Worm (Caenorhabditis elegans) whole organism, mixed stage, embryonic: ENCODE measurements around the gene F12A10.6.
A peak's percentile ranks its signal among the peaks of the same experiment; 100 is the strongest.

Experiments used
- M03D4.4 ChIP-seq: sonication (generic microtip); optimal IDR thresholded peaks from 2 replicates; lab custom pipeline; 2017; ENCODE audit warnings: mild to moderate bottlenecking, missing genetic modification characterization, missing compliant biosample characterization
- bed-3 ChIP-seq: fragments of 200-800 bp; sonication (Bioruptor generic); optimal IDR thresholded peaks from 3 replicates; lab custom pipeline; 2018; ENCODE audit warnings: mild to moderate bottlenecking, missing genetic modification characterization, moderate library complexity, missing compliant biosample characterization
- blmp-1 ChIP-seq: fragments of 150-350 bp; optimal IDR thresholded peaks from 2 replicates; lab custom pipeline; 2014; ENCODE audit warnings: missing biosample characterization, missing genetic modification characterization
- ceh-39 ChIP-seq: fragments of 150-350 bp; optimal IDR thresholded peaks from 2 replicates; lab custom pipeline; 2014; ENCODE audit warnings: missing biosample characterization, missing genetic modification characterization
- ceh-83 ChIP-seq: fragments of 200-800 bp; sonication (Bioruptor generic); optimal IDR thresholded peaks from 2 replicates; lab custom pipeline; 2018; ENCODE audit warnings: mild to moderate bottlenecking, missing genetic modification characterization, missing compliant biosample characterization
- ces-1 ChIP-seq: fragments of 150-350 bp; optimal IDR thresholded peaks from 2 replicates; lab custom pipeline; 2014; ENCODE audit warnings: missing biosample characterization, missing genetic modification reagents, missing genetic modification characterization
- cnd-1 ChIP-seq: fragments of 200-800 bp; sonication (Bioruptor generic); optimal IDR thresholded peaks from 2 replicates; lab custom pipeline; 2018; ENCODE audit warnings: mild to moderate bottlenecking, missing genetic modification characterization, missing compliant biosample characterization
- drap-1 ChIP-seq: fragments of 200-800 bp; sonication (Bioruptor generic); optimal IDR thresholded peaks from 3 replicates; lab custom pipeline; 2018; ENCODE audit warnings: mild to moderate bottlenecking, missing genetic modification characterization, missing compliant biosample characterization
- elt-1 ChIP-seq: sonication (generic microtip); optimal IDR thresholded peaks from 2 replicates; lab custom pipeline; 2017; ENCODE audit warnings: missing genetic modification characterization, mild to moderate bottlenecking, missing compliant biosample characterization, antibody characterized with exemption, moderate library complexity, borderline replicate concordance; ENCODE audit not compliant: insufficient read depth
- elt-3 ChIP-seq: fragments of 150-350 bp; optimal IDR thresholded peaks from 2 replicates; lab custom pipeline; 2014; ENCODE audit warnings: missing biosample characterization, missing genetic modification characterization
- flh-1 ChIP-seq: fragments of 200-800 bp; sonication (Bioruptor generic); optimal IDR thresholded peaks from 2 replicates; lab custom pipeline; 2018; ENCODE audit warnings: mild to moderate bottlenecking, missing genetic modification characterization, moderate library complexity, missing compliant biosample characterization
- ham-2 ChIP-seq: fragments of 200-800 bp; sonication (Bioruptor generic); optimal IDR thresholded peaks from 2 replicates; lab custom pipeline; 2018; ENCODE audit warnings: mild to moderate bottlenecking, missing genetic modification characterization, missing compliant biosample characterization
- hlh-1 ChIP-seq: fragments of 150-350 bp; optimal IDR thresholded peaks from 2 replicates; lab custom pipeline; 2014; ENCODE audit warnings: missing biosample characterization, missing genetic modification reagents, missing genetic modification characterization
- lin-13 ChIP-seq: fragments of 150-350 bp; optimal IDR thresholded peaks from 2 replicates; lab custom pipeline; 2014; ENCODE audit warnings: missing biosample characterization, missing genetic modification characterization
- lsy-2 ChIP-seq: fragments of 150-350 bp; optimal IDR thresholded peaks from 2 replicates; lab custom pipeline; 2014; ENCODE audit warnings: missing biosample characterization, missing genetic modification characterization
- mab-5 ChIP-seq: fragments of 150-350 bp; optimal IDR thresholded peaks from 2 replicates; lab custom pipeline; 2014; ENCODE audit warnings: missing biosample characterization, missing genetic modification characterization
- mep-1 ChIP-seq: fragments of 150-350 bp; optimal IDR thresholded peaks from 2 replicates; lab custom pipeline; 2017; ENCODE audit warnings: missing biosample characterization, missing genetic modification reagents, missing genetic modification characterization, inconsistent platforms
- mls-2 ChIP-seq: sonication (generic microtip); optimal IDR thresholded peaks from 2 replicates; lab custom pipeline; 2016; ENCODE audit warnings: mild to moderate bottlenecking, missing genetic modification characterization, moderate library complexity, missing compliant biosample characterization
- nhr-12 ChIP-seq: fragments of 150-350 bp; optimal IDR thresholded peaks from 2 replicates; lab custom pipeline; 2014; ENCODE audit warnings: missing biosample characterization, missing genetic modification characterization
- nhr-2 ChIP-seq: fragments of 150-350 bp; optimal IDR thresholded peaks from 2 replicates; lab custom pipeline; 2014; ENCODE audit warnings: missing biosample characterization, missing genetic modification characterization
- nhr-237 ChIP-seq: fragments of 150-350 bp; optimal IDR thresholded peaks from 2 replicates; lab custom pipeline; 2014; ENCODE audit warnings: missing biosample characterization, missing genetic modification characterization
- nhr-28 ChIP-seq: fragments of 150-350 bp; optimal IDR thresholded peaks from 2 replicates; lab custom pipeline; 2014; ENCODE audit warnings: missing biosample characterization, missing genetic modification characterization
- nhr-76 ChIP-seq: sonication (generic microtip); optimal IDR thresholded peaks from 2 replicates; lab custom pipeline; 2017; ENCODE audit warnings: missing biosample characterization, missing genetic modification characterization
- pha-4 ChIP-seq: fragments of 150-350 bp; optimal IDR thresholded peaks from 2 replicates; lab custom pipeline; 2018; ENCODE audit warnings: missing biosample characterization, missing genetic modification reagents, missing genetic modification characterization
- snpc-4 ChIP-seq: fragments of 150-350 bp; optimal IDR thresholded peaks from 2 replicates; lab custom pipeline; 2014; ENCODE audit warnings: missing biosample characterization, missing genetic modification characterization
- sptf-1 ChIP-seq: sonication (generic microtip); optimal IDR thresholded peaks from 2 replicates; lab custom pipeline; 2017; ENCODE audit warnings: mild to moderate bottlenecking, missing genetic modification characterization, moderate library complexity, missing compliant biosample characterization
- tbx-8 ChIP-seq: fragments of 200-800 bp; sonication (Bioruptor generic); optimal IDR thresholded peaks from 2 replicates; lab custom pipeline; 2018; ENCODE audit warnings: mild to moderate bottlenecking, missing genetic modification characterization, moderate library complexity, missing compliant biosample characterization
- unc-120 ChIP-seq: sonication (generic microtip); optimal IDR thresholded peaks from 2 replicates; lab custom pipeline; 2017; ENCODE audit warnings: missing genetic modification characterization, missing compliant biosample characterization; ENCODE audit not compliant: poor library complexity, severe bottlenecking
- unc-39 ChIP-seq: fragments of 150-350 bp; optimal IDR thresholded peaks from 2 replicates; lab custom pipeline; 2014; ENCODE audit warnings: missing biosample characterization, missing genetic modification characterization
- zip-8 ChIP-seq: fragments of 150-350 bp; optimal IDR thresholded peaks from 2 replicates; lab custom pipeline; 2014; ENCODE audit warnings: missing biosample characterization, missing genetic modification characterization

The F12A10.6 gene

DNA sequence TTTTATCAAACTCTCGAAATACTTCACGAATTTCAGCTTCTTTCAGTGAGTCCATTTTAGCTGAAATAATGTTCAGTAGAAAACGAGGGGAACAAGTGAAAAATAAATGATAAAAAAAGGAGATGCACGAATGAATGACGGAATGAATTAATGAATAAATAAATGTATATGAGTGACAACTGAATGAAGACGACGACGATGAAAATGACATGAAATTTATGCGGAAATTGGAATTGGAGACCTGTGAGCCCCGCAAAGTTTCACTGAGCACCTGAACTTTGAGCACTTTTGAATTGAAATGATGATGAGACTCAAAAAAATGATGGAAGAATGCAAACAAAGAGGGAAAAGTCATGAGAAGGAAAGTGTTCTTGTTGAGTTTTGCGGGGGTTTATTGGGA is 12.3 kb downstream of the F12A10.6 start, which contains the start of gene cal-8:
Gene cal-8 (minus strand): TSS at position 60 of the 400 bp plus-strand sequence.
- TF ChIP-seq unc-39 (tag; lab: Kevin White, UChicago) = no peak
- TF ChIP-seq mab-5 (tag; lab: Kevin White, UChicago) = no peak
- TF ChIP-seq nhr-76 = no peak
- no peak for TF ChIP-seq mep-1 (tag; lab: Kevin White, UChicago)
- no peak for TF ChIP-seq drap-1 (GFP tag; lab: Kevin White, UChicago)
- no peak for TF ChIP-seq cnd-1
- no peak for TF ChIP-seq nhr-28 (tag; lab: Kevin White, UChicago)
- no peak for TF ChIP-seq elt-1
- TF ChIP-seq zip-8 (tag; lab: Kevin White, UChicago) = no peak
- TF ChIP-seq lin-13 = no peak
- TF ChIP-seq pha-4 (tag; lab: Kevin White, UChicago) = no peak
- TF ChIP-seq unc-120 (tag; lab: Kevin White, UChicago) = no peak
- TF ChIP-seq ham-2 (GFP tag; lab: Kevin White, UChicago) = no peak
- no peak for TF ChIP-seq hlh-1 (tag; lab: Kevin White, UChicago)
- no peak for TF ChIP-seq flh-1 (GFP tag; lab: Kevin White, UChicago)
- no peak for TF ChIP-seq nhr-2 (tag; lab: Kevin White, UChicago)
- no peak for TF ChIP-seq nhr-237 (tag; lab: Kevin White, UChicago)
- no peak for TF ChIP-seq blmp-1

- TF ChIP-seq blmp-1 (no peak), bed-3 (GFP tag; lab: Kevin White, UChicago) (no peak), mls-2 (tag; lab: Kevin White, UChicago) (no peak), sptf-1 (tag; lab: Kevin White, UChicago) (no peak)
- TF ChIP-seq, all 35 proteins: peak for 0
Measured at ce11 chrII:5478318-5478717, 16.0 kb downstream of the F12A10.6 start, which contains the start of gene F56D1.1. TSS of gene F56D1.1 (plus strand) at chrII:5478618.

DNA sequence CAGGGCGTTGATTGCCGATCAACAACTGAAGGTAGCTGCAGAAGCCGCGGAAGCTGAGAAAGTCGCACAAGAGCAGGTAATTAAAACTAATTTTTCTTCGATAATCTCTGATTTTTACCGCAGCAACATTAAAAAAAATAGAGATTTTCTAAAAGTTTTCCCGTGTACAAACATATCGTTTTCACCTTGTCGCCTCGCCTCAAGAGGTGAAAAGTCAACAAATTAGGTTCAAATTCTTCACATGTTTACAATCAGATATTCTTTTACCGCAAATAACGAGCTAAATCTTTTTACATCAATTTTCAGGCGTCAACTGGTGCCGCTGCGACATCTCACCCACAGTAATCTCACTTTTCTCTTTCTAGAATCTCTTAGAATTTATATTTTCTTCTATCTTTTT is 19.4 kb downstream of the F12A10.6 start, which contains the start of gene ilcr-2:
Gene ilcr-2 (plus strand): TSS at position 301 of the 400 bp plus-strand sequence.
- TF ChIP-seq elt-3 (tag; lab: Kevin White, UChicago) (no peak), ceh-83 (GFP tag; lab: Kevin White, UChicago) (no peak), flh-1 (GFP tag; lab: Kevin White, UChicago) (no peak), pha-4 (tag; lab: Kevin White, UChicago) (no peak), bed-3 (GFP tag; lab: Kevin White, UChicago) (no peak), elt-1 (no peak), nhr-2 (tag; lab: Kevin White, UChicago) (no peak)

DNA sequence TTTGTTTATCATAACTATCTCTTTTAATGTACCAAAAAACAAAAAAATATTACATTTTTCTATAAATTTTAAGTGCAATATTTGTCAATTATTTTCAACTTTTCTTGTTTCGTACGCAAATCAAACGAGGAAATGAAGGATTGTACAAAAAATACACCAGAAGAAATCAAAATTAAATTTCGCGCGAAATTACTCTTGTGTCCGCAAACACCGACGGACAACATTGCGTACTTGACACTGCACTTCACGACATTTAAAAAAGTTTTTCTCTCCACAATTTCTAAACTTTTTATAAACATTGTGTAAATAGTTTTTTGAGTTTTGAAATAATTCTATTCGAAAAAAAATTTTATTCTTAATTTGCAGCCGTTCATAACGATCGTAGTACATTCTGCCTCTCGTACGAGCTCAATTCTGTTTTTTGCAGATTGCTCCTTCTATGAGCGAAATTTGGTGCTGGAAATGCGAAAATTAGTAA is 20.3 kb downstream of the F12A10.6 start, which contains the start of gene mrps-16:
Gene mrps-16 (plus strand): TSS at position 428 of the 478 bp plus-strand sequence.
- TF ChIP-seq tbx-8 (GFP tag; lab: Kevin White, UChicago) (no peak), bed-3 (GFP tag; lab: Kevin White, UChicago) (no peak), cnd-1 (no peak), nhr-237 (tag; lab: Kevin White, UChicago) (peak; percentile 34), mep-1 (tag; lab: Kevin White, UChicago) (peak; percentile 11), lin-13 (peak; percentile 42), snpc-4 (tag; lab: Kevin White, UChicago) (no peak), nhr-12 (tag; lab: Kevin White, UChicago) (no peak), mls-2 (tag; lab: Kevin White, UChicago) (no peak), ces-1 (GFP tag; lab: Kevin White, UChicago) (peak; percentile 84), lsy-2 (tag; lab: Kevin White, UChicago) (peak; percentile 73), M03D4.4 (no peak), flh-1 (GFP tag; lab: Kevin White, UChicago) (no peak)

ce11 chrII:5465729-5466408 is 28.4 kb downstream of the F12A10.6 start, which contains the start of gene clr-1:
TSS of gene clr-1 (plus strand) at chrII:5466358.
- TF ChIP-seq nhr-12 (tag; lab: Kevin White, UChicago) (no peak), ceh-39 (tag; lab: Kevin White, UChicago) (no peak), nhr-28 (tag; lab: Kevin White, UChicago) (no peak), unc-120 (tag; lab: Kevin White, UChicago) (peak; percentile 27), ceh-83 (GFP tag; lab: Kevin White, UChicago) (no peak), unc-39 (tag; lab: Kevin White, UChicago) (no peak), hlh-1 (tag; lab: Kevin White, UChicago) (peak; percentile 74)
